In genomic region chrX:6375636-6376035, dm6 we compare ENCODE assay signal across 1 fruit fly cellular context.
TF ChIP-seq lines count a peak whose summit lies in the region.

No protein-coding gene starts in this region.

TF ChIP-seq in whole organism, embryonic, 481 proteins besides CTCF, POLR2A, EP300 and RAD21 (continued from another document and continues in another):
- TF ChIP-seq corto (GFP tag; optimal IDR thresholded peaks at IDR 0.05; lab: Kevin White, UChicago) = no peak
- TF ChIP-seq CG2889 (GFP tag; IDR thresholded peaks at IDR 0.05; lab: Robert Waterston, UW) = no peak
- TF ChIP-seq GATAe (GFP tag; conservative IDR thresholded peaks at IDR 0.05; lab: Robert Waterston, UW) = no peak
- TF ChIP-seq CG11723 (GFP tag; optimal IDR thresholded peaks at IDR 0.05; lab: Kevin White, UChicago) = no peak
- no peak for TF ChIP-seq Adf1 (GFP tag; IDR thresholded peaks at IDR 0.05; lab: Robert Waterston, UW)
- no peak for TF ChIP-seq CG30431 (GFP tag; optimal IDR thresholded peaks at IDR 0.05; lab: Kevin White, UChicago)
- no peak for TF ChIP-seq CG1832 (GFP tag; optimal IDR thresholded peaks at IDR 0.05; lab: Kevin White, UChicago)
- TF ChIP-seq CG3407 (GFP tag; optimal IDR thresholded peaks at IDR 0.05; lab: Kevin White, UChicago) = no peak
- TF ChIP-seq knrl (GFP tag; IDR thresholded peaks at IDR 0.05; lab: Robert Waterston, UW; ENCODE audit: partially characterized antibody) = no peak
- no peak for TF ChIP-seq Vsx1 (GFP tag; optimal IDR thresholded peaks at IDR 0.05; lab: Kevin White, UChicago)
- TF ChIP-seq Dip2 (GFP tag; IDR thresholded peaks at IDR 0.05; lab: Robert Waterston, UW) = no peak
- TF ChIP-seq CG6654 (GFP tag; optimal IDR thresholded peaks at IDR 0.05; lab: Kevin White, UChicago) = no peak
- peak; percentile 73 for TF ChIP-seq CG2678 (tag; optimal IDR thresholded peaks at IDR 0.05; lab: Kevin White, UChicago)
- no peak for TF ChIP-seq odd (GFP tag; optimal IDR thresholded peaks at IDR 0.05; lab: Kevin White, UChicago)
- TF ChIP-seq CG12219 (GFP tag; optimal IDR thresholded peaks at IDR 0.05; lab: Kevin White, UChicago) = peak; percentile 36
- peak; percentile 27 for TF ChIP-seq CG1792 (GFP tag; optimal IDR thresholded peaks at IDR 0.05; lab: Kevin White, UChicago)
- TF ChIP-seq Mad (GFP tag; optimal IDR thresholded peaks at IDR 0.05; lab: Kevin White, UChicago) = peak; percentile 3
- no peak for TF ChIP-seq sqz (GFP tag; optimal IDR thresholded peaks at IDR 0.05; lab: Kevin White, UChicago)
- no peak for TF ChIP-seq Hey (tag; optimal IDR thresholded peaks at IDR 0.05; lab: Kevin White, UChicago)
- no peak for TF ChIP-seq CG9797 (GFP tag; optimal IDR thresholded peaks at IDR 0.05; lab: Kevin White, UChicago)
- no peak for TF ChIP-seq lbe (GFP tag; optimal IDR thresholded peaks at IDR 0.05; lab: Kevin White, UChicago)
- peak; percentile 47 for TF ChIP-seq Dek (tag; optimal IDR thresholded peaks at IDR 0.05; lab: Kevin White, UChicago)
- TF ChIP-seq CG31388 (GFP tag; optimal IDR thresholded peaks at IDR 0.05; lab: Kevin White, UChicago) = no peak
- no peak for TF ChIP-seq crp (GFP tag; optimal IDR thresholded peaks at IDR 0.05; lab: Kevin White, UChicago)
- TF ChIP-seq ara (GFP tag; IDR thresholded peaks at IDR 0.05; lab: Robert Waterston, UW) = peak; percentile 48; the same call in 1 of the 2 replicates
- no peak for TF ChIP-seq CG16813 (GFP tag; IDR thresholded peaks at IDR 0.05; lab: Robert Waterston, UW; ENCODE audit: partially characterized antibody)
- 0 out of 2 replicates have a peak, but pooled peaks have one; percentile 23 for TF ChIP-seq sob (GFP tag; IDR thresholded peaks at IDR 0.05; lab: Robert Waterston, UW)
- no peak for TF ChIP-seq CG33557 (GFP tag; optimal IDR thresholded peaks at IDR 0.05; lab: Kevin White, UChicago)
- no peak for TF ChIP-seq CG5953 (GFP tag; IDR thresholded peaks at IDR 0.05; lab: Robert Waterston, UW)
- peak; percentile 48 for TF ChIP-seq CG15514 (GFP tag; optimal IDR thresholded peaks at IDR 0.05; lab: Kevin White, UChicago)
- TF ChIP-seq nmo (GFP tag; optimal IDR thresholded peaks at IDR 0.05; lab: Kevin White, UChicago) = peak; percentile 59
- TF ChIP-seq mld (GFP tag; IDR thresholded peaks at IDR 0.05; lab: Robert Waterston, UW; ENCODE audit: partially characterized antibody) = no peak
- TF ChIP-seq Xrp1 (GFP tag; IDR thresholded peaks at IDR 0.05; lab: Robert Waterston, UW) = peak; percentile 26; the same call in 1 of the 2 replicates
- peak; percentile 26 for TF ChIP-seq CG17829 (tag; optimal IDR thresholded peaks at IDR 0.05; lab: Kevin White, UChicago)
- TF ChIP-seq CG32767 (GFP tag; IDR thresholded peaks at IDR 0.05; lab: Robert Waterston, UW) = no peak
- peak; percentile 40; the same call in 1 of the 3 replicates for TF ChIP-seq Dbx (GFP tag; IDR thresholded peaks at IDR 0.05; lab: Robert Waterston, UW)
- peak; percentile 16 for TF ChIP-seq CG6765 (GFP tag; optimal IDR thresholded peaks at IDR 0.05; lab: Kevin White, UChicago)
- no peak for TF ChIP-seq gce (GFP tag; IDR thresholded peaks at IDR 0.05; lab: Robert Waterston, UW)
- peak; percentile 40 for TF ChIP-seq phol (tag; optimal IDR thresholded peaks at IDR 0.05; lab: Kevin White, UChicago)
- TF ChIP-seq CG9876 (GFP tag; optimal IDR thresholded peaks at IDR 0.05; lab: Kevin White, UChicago) = no peak
- TF ChIP-seq bowl (GFP tag; IDR thresholded peaks at IDR 0.05; lab: Robert Waterston, UW) = no peak
- peak; percentile 56 for TF ChIP-seq CG6689 (GFP tag; IDR thresholded peaks at IDR 0.05; lab: Robert Waterston, UW)
- no peak for TF ChIP-seq Optix (GFP tag; IDR thresholded peaks at IDR 0.05; lab: Robert Waterston, UW)
- TF ChIP-seq Nf-YA (GFP tag; IDR thresholded peaks at IDR 0.05; lab: Robert Waterston, UW) = no peak
- TF ChIP-seq Dfd (GFP tag; optimal IDR thresholded peaks at IDR 0.05; lab: Kevin White, UChicago) = no peak
- TF ChIP-seq hb (GFP tag; IDR thresholded peaks at IDR 0.05; lab: Robert Waterston, UW; ENCODE audit: partially characterized antibody) = no peak
- TF ChIP-seq klu (GFP tag; IDR thresholded peaks at IDR 0.05; lab: Robert Waterston, UW) = 0 out of 2 replicates have a peak, but pooled peaks have one; percentile 17
- peak; percentile 4 for TF ChIP-seq NK7.1 (GFP tag; optimal IDR thresholded peaks at IDR 0.05; lab: Kevin White, UChicago)
- no peak for TF ChIP-seq kay (GFP tag; optimal IDR thresholded peaks at IDR 0.05; lab: Kevin White, UChicago)
- no peak for TF ChIP-seq Sox100B (GFP tag; optimal IDR thresholded peaks at IDR 0.05; lab: Kevin White, UChicago)
- no peak for TF ChIP-seq Aef1 (GFP tag; IDR thresholded peaks at IDR 0.05; lab: Robert Waterston, UW)
- no peak for TF ChIP-seq fd64A (GFP tag; optimal IDR thresholded peaks at IDR 0.05; lab: Kevin White, UChicago)
- TF ChIP-seq tgo (GFP tag; IDR thresholded peaks at IDR 0.05; lab: Robert Waterston, UW) = peak; percentile 27; the same call in 1 of the 3 replicates
- peak; percentile 1 for TF ChIP-seq CG9437 (GFP tag; optimal IDR thresholded peaks at IDR 0.05; lab: Kevin White, UChicago)
- TF ChIP-seq Scr (GFP tag; IDR thresholded peaks at IDR 0.05; lab: Robert Waterston, UW; ENCODE audit: partially characterized antibody) = no peak
- peak; percentile 61 for TF ChIP-seq mam (GFP tag; optimal IDR thresholded peaks at IDR 0.05; lab: Kevin White, UChicago)
- TF ChIP-seq sna (GFP tag; IDR thresholded peaks at IDR 0.05; lab: Robert Waterston, UW; ENCODE audit: partially characterized antibody) = no peak
- TF ChIP-seq CG15269 (tag; optimal IDR thresholded peaks at IDR 0.05; lab: Kevin White, UChicago) = peak; percentile 60
- peak; percentile 91 for TF ChIP-seq Med (GFP tag; lab: Kevin White, UChicago)
- TF ChIP-seq Six4 (GFP tag; optimal IDR thresholded peaks at IDR 0.05; lab: Kevin White, UChicago) = peak; percentile 17
- TF ChIP-seq CG12391 (tag; optimal IDR thresholded peaks at IDR 0.05; lab: Kevin White, UChicago) = peak; percentile 47
- no peak for TF ChIP-seq CG42726 (GFP tag; IDR thresholded peaks at IDR 0.05; lab: Robert Waterston, UW; ENCODE audit: partially characterized antibody)
- peak; percentile 72 for TF ChIP-seq row (GFP tag; IDR thresholded peaks at IDR 0.05; lab: Robert Waterston, UW)
- TF ChIP-seq Lpt (GFP tag; optimal IDR thresholded peaks at IDR 0.05; lab: Kevin White, UChicago) = no peak
- TF ChIP-seq BtbVII (GFP tag; optimal IDR thresholded peaks at IDR 0.05; lab: Kevin White, UChicago) = peak; percentile 26
- TF ChIP-seq CG31441 (GFP tag; IDR thresholded peaks at IDR 0.05; lab: Robert Waterston, UW) = peak; percentile 51; the same call in 1 of the 2 replicates
- TF ChIP-seq MTF-1 (GFP tag; optimal IDR thresholded peaks at IDR 0.05; lab: Kevin White, UChicago; ENCODE audit: borderline replicate concordance) = no peak
- TF ChIP-seq CG18599 (GFP tag; optimal IDR thresholded peaks at IDR 0.05; lab: Kevin White, UChicago) = peak; percentile 84
- no peak for TF ChIP-seq nau (GFP tag; optimal IDR thresholded peaks at IDR 0.05; lab: Kevin White, UChicago)
- TF ChIP-seq crol (GFP tag; IDR thresholded peaks at IDR 0.05; lab: Robert Waterston, UW) = no peak
- peak; percentile 16 for TF ChIP-seq slou (GFP tag; optimal IDR thresholded peaks at IDR 0.05; lab: Kevin White, UChicago)
- TF ChIP-seq h (optimal IDR thresholded peaks at IDR 0.05; lab: Kevin White, UChicago) = no peak
- TF ChIP-seq zfh2 (GFP tag; optimal IDR thresholded peaks at IDR 0.05; lab: Kevin White, UChicago) = peak; percentile 13
- TF ChIP-seq Mrtf (GFP tag; IDR thresholded peaks at IDR 0.05; lab: Robert Waterston, UW) = 0 out of 3 replicates have a peak, but pooled peaks have one; percentile 24
- no peak for TF ChIP-seq gfzf (GFP tag; optimal IDR thresholded peaks at IDR 0.05; lab: Kevin White, UChicago)
- no peak for TF ChIP-seq zen (tag; optimal IDR thresholded peaks at IDR 0.05; lab: Kevin White, UChicago)
- no peak for TF ChIP-seq fd102C (GFP tag; optimal IDR thresholded peaks at IDR 0.05; lab: Kevin White, UChicago)
- TF ChIP-seq peb (GFP tag; IDR thresholded peaks at IDR 0.05; lab: Robert Waterston, UW) = no peak
- 0 out of 3 replicates have a peak, but pooled peaks have one; percentile 29 for TF ChIP-seq ase (GFP tag; IDR thresholded peaks at IDR 0.05; lab: Robert Waterston, UW)
- 0 out of 2 replicates have a peak, but pooled peaks have one; percentile 18 for TF ChIP-seq esg (GFP tag; conservative IDR thresholded peaks at IDR 0.05; lab: Robert Waterston, UW)
- TF ChIP-seq CG32532 (GFP tag; IDR thresholded peaks at IDR 0.05; lab: Robert Waterston, UW) = no peak
- TF ChIP-seq kni (GFP tag; optimal IDR thresholded peaks at IDR 0.05; lab: Kevin White, UChicago) = no peak
- peak; percentile 27 for TF ChIP-seq CG18476 (GFP tag; optimal IDR thresholded peaks at IDR 0.05; lab: Kevin White, UChicago)
- no peak for TF ChIP-seq vnd (GFP tag; IDR thresholded peaks at IDR 0.05; lab: Robert Waterston, UW; ENCODE audit: partially characterized antibody)
- TF ChIP-seq CG14710 (tag; optimal IDR thresholded peaks at IDR 0.05; lab: Kevin White, UChicago) = peak; percentile 12
- no peak for TF ChIP-seq Nf-YB (GFP tag; optimal IDR thresholded peaks at IDR 0.05; lab: Kevin White, UChicago)
- TF ChIP-seq dysf (GFP tag; IDR thresholded peaks at IDR 0.05; lab: Robert Waterston, UW) = peak; percentile 50; the same call in 2 of the 3 replicates
- peak; percentile 60 for TF ChIP-seq CG10147 (GFP tag; optimal IDR thresholded peaks at IDR 0.05; lab: Kevin White, UChicago)
- no peak for TF ChIP-seq grn (GFP tag; optimal IDR thresholded peaks at IDR 0.05; lab: Kevin White, UChicago)
- no peak for TF ChIP-seq cg (GFP tag; optimal IDR thresholded peaks at IDR 0.05; lab: Kevin White, UChicago)
- TF ChIP-seq Atf6 (GFP tag; IDR thresholded peaks at IDR 0.05; lab: Robert Waterston, UW) = peak; percentile 48; the same call in 1 of the 2 replicates
- peak; percentile 68 for TF ChIP-seq slbo (GFP tag; IDR thresholded peaks at IDR 0.05; lab: Robert Waterston, UW)
- TF ChIP-seq vvl (GFP tag; IDR thresholded peaks at IDR 0.05; lab: Robert Waterston, UW) = no peak
- TF ChIP-seq CG11504 (tag; optimal IDR thresholded peaks at IDR 0.05; lab: Kevin White, UChicago) = peak; percentile 73
- TF ChIP-seq CrebB (tag; optimal IDR thresholded peaks at IDR 0.05; lab: Kevin White, UChicago) = no peak
- no peak for TF ChIP-seq pan (optimal IDR thresholded peaks at IDR 0.05; lab: Kevin White, UChicago)
- TF ChIP-seq pan (GFP tag; optimal IDR thresholded peaks at IDR 0.05 in 1 of 2, IDR thresholded peaks at IDR 0.05 in 1 of 2) = no peak
- no peak for TF ChIP-seq Doc2 (GFP tag; IDR thresholded peaks at IDR 0.05; lab: Robert Waterston, UW)
- TF ChIP-seq Dp (GFP tag; optimal IDR thresholded peaks at IDR 0.05; lab: Kevin White, UChicago) = no peak
- TF ChIP-seq Rfx (GFP tag; IDR thresholded peaks at IDR 0.05; lab: Robert Waterston, UW) = peak; percentile 54
- TF ChIP-seq CG4328 (GFP tag; optimal IDR thresholded peaks at IDR 0.05; lab: Kevin White, UChicago) = no peak
- TF ChIP-seq CG11093 (GFP tag; IDR thresholded peaks at IDR 0.05; lab: Robert Waterston, UW) = no peak
- TF ChIP-seq CG7839 (tag; optimal IDR thresholded peaks at IDR 0.05; lab: Kevin White, UChicago) = peak; percentile 68
- TF ChIP-seq CG31365 (tag; optimal IDR thresholded peaks at IDR 0.05; lab: Kevin White, UChicago) = no peak
- no peak for TF ChIP-seq luna (GFP tag; optimal IDR thresholded peaks at IDR 0.05; lab: Kevin White, UChicago)
- TF ChIP-seq scrt (GFP tag; optimal IDR thresholded peaks at IDR 0.05; lab: Kevin White, UChicago) = peak; percentile 53
- no peak; the same call in 1 of the 2 replicates for TF ChIP-seq MBD-R2 (GFP tag; IDR thresholded peaks at IDR 0.05; lab: Robert Waterston, UW)
- peak; percentile 33 for TF ChIP-seq jumu (GFP tag; optimal IDR thresholded peaks at IDR 0.05; lab: Kevin White, UChicago)
- TF ChIP-seq CG6854 (GFP tag; optimal IDR thresholded peaks at IDR 0.05; lab: Kevin White, UChicago) = peak; percentile 24
- peak in 1 of 2 experiments; percentile 48 for TF ChIP-seq Hr51 (GFP tag; optimal IDR thresholded peaks at IDR 0.05; lab: Kevin White, UChicago)
- peak; percentile 21 for TF ChIP-seq her (GFP tag; optimal IDR thresholded peaks at IDR 0.05; lab: Kevin White, UChicago)
- no peak for TF ChIP-seq aop (GFP tag; IDR thresholded peaks at IDR 0.05; lab: Robert Waterston, UW)
- no peak for TF ChIP-seq CG12299 (tag; optimal IDR thresholded peaks at IDR 0.05; lab: Kevin White, UChicago)
- TF ChIP-seq dati (GFP tag; IDR thresholded peaks at IDR 0.05; lab: Robert Waterston, UW) = no peak
- peak; percentile 29; the same call in 1 of the 2 replicates for TF ChIP-seq CG9215 (GFP tag; IDR thresholded peaks at IDR 0.05; lab: Robert Waterston, UW)
- no peak for TF ChIP-seq pzg (GFP tag; optimal IDR thresholded peaks at IDR 0.05; lab: Kevin White, UChicago)
- TF ChIP-seq D19A (tag; optimal IDR thresholded peaks at IDR 0.05; lab: Kevin White, UChicago) = peak; percentile 26
- no peak; the same call in 1 of the 2 replicates for TF ChIP-seq CG10366 (GFP tag; IDR thresholded peaks at IDR 0.05; lab: Robert Waterston, UW)
- TF ChIP-seq tup (GFP tag; optimal IDR thresholded peaks at IDR 0.05; lab: Kevin White, UChicago) = no peak
- TF ChIP-seq en (GFP tag; optimal IDR thresholded peaks at IDR 0.05; lab: Kevin White, UChicago) = no peak
- peak; percentile 42 for TF ChIP-seq bab2 (GFP tag; optimal IDR thresholded peaks at IDR 0.05; lab: Kevin White, UChicago)
- TF ChIP-seq repo (GFP tag; optimal IDR thresholded peaks at IDR 0.05; lab: Kevin White, UChicago) = no peak
- no peak for TF ChIP-seq HLH4C (GFP tag; IDR thresholded peaks at IDR 0.05; lab: Robert Waterston, UW; ENCODE audit: partially characterized antibody)
- TF ChIP-seq CG15479 (GFP tag; optimal IDR thresholded peaks at IDR 0.05; lab: Kevin White, UChicago) = no peak
- peak; percentile 10 for TF ChIP-seq ems (GFP tag; optimal IDR thresholded peaks at IDR 0.05; lab: Kevin White, UChicago)
- peak; percentile 35 for TF ChIP-seq bcd (GFP tag; optimal IDR thresholded peaks at IDR 0.05; lab: Kevin White, UChicago)
- no peak for TF ChIP-seq CHES-1-like (GFP tag; optimal IDR thresholded peaks at IDR 0.05; lab: Kevin White, UChicago)
- no peak for TF ChIP-seq CG10274 (GFP tag; optimal IDR thresholded peaks at IDR 0.05; lab: Kevin White, UChicago)
- peak; percentile 53; the same call in 1 of the 3 replicates for TF ChIP-seq ci (GFP tag; IDR thresholded peaks at IDR 0.05; lab: Robert Waterston, UW)
- no peak for TF ChIP-seq gt (GFP tag; IDR thresholded peaks at IDR 0.05; lab: Robert Waterston, UW)
- TF ChIP-seq sr (GFP tag; IDR thresholded peaks at IDR 0.05; lab: Robert Waterston, UW) = no peak
- no peak for TF ChIP-seq CG4282 (GFP tag; optimal IDR thresholded peaks at IDR 0.05; lab: Kevin White, UChicago)
- peak; percentile 30; the same call in 1 of the 3 replicates for TF ChIP-seq otp (GFP tag; IDR thresholded peaks at IDR 0.05; lab: Robert Waterston, UW)
